Fruit fly (Drosophila melanogaster): ENCODE measurements around the gene elav.
"Not testable (repeated sequence)": the region's sequence is repeated elsewhere in the genome, so short reads cannot be mapped to it uniquely, and the experiment has no call there.

elav gene

dm6 chrX:499589-500041 is 23.4 kb downstream of the elav start:
- peak; percentile 85 for TF ChIP-seq noc (tag; optimal IDR thresholded peaks at IDR 0.05)

- TF ChIP-seq noc (tag; optimal IDR thresholded peaks at IDR 0.05), result no peak
Observed at dm6 chrX:498924-499588, 24.0 kb downstream of the elav start.

dm6 chrX:498434-498833 is 24.6 kb downstream of the elav start:
- TF ChIP-seq noc (tag; optimal IDR thresholded peaks at IDR 0.05), result no peak

dm6 chrX:497425-497824 is 25.6 kb downstream of the elav start:
- no peak for TF ChIP-seq noc (tag; optimal IDR thresholded peaks at IDR 0.05)

- TF ChIP-seq noc (tag; optimal IDR thresholded peaks at IDR 0.05), result no peak
Observed at dm6 chrX:496326-496725, 26.7 kb downstream of the elav start, which contains the start of gene svr. svr (plus strand) TSS chrX:496446.

dm6 chrX:494607-495006 is 28.4 kb downstream of the elav start, which contains the start of gene CG17778:
CG17778 (plus strand) TSS chrX:494614.
- TF ChIP-seq noc (tag; optimal IDR thresholded peaks at IDR 0.05), result no peak

- no peak for TF ChIP-seq noc (tag; optimal IDR thresholded peaks at IDR 0.05)
Observed at dm6 chrX:494191-494554, 28.9 kb downstream of the elav start.

dm6 chrX:493445-494190 is 29.4 kb downstream of the elav start, which contains the start of gene CG17896:
CG17896 (minus strand) TSS chrX:493495.
- TF ChIP-seq noc (tag; optimal IDR thresholded peaks at IDR 0.05), result peak; percentile 98

- peak; percentile 11 for TF ChIP-seq noc (tag; optimal IDR thresholded peaks at IDR 0.05)
Observed at dm6 chrX:492701-493299, 30.2 kb downstream of the elav start.

dm6 chrX:487517-487957 is 35.5 kb downstream of the elav start, which contains the start of the genes CG18273 and CG3156:
CG18273 (minus strand) TSS chrX:487581.
CG3156 (plus strand) TSS chrX:487878.
- TF ChIP-seq noc (tag; optimal IDR thresholded peaks at IDR 0.05), result no peak

- TF ChIP-seq noc (tag; optimal IDR thresholded peaks at IDR 0.05), result not testable (repeated sequence)
Observed at dm6 chrX:481642-482041, 41.4 kb downstream of the elav start, which contains the start of gene CG3176. CG3176 (plus strand) TSS chrX:481862.

- no peak for TF ChIP-seq noc (tag; optimal IDR thresholded peaks at IDR 0.05)
Observed at dm6 chrX:478766-479165, 44.3 kb downstream of the elav start, which contains the start of gene CG32817. CG32817 (plus strand) TSS chrX:479066.

dm6 chrX:476230-477143 is 46.5 kb downstream of the elav start, which contains the start of the genes ebo and CG13373:
ebo (minus strand) TSS chrX:476579.
CG13373 (plus strand) TSS chrX:476984.
- TF ChIP-seq noc (tag; optimal IDR thresholded peaks at IDR 0.05), result no peak

dm6 chrX:470626-471025 is 52.4 kb downstream of the elav start, which contains the start of gene CG32816:
CG32816 (minus strand) TSS chrX:470726.
- TF ChIP-seq noc (tag; optimal IDR thresholded peaks at IDR 0.05), result no peak

dm6 chrX:469235-469634 is 53.8 kb downstream of the elav start, which contains the start of gene Cyp4g1:
Cyp4g1 (minus strand) TSS chrX:469335.
- no peak for TF ChIP-seq noc (tag; optimal IDR thresholded peaks at IDR 0.05)
